Worm (Caenorhabditis elegans) whole organism, L2 larva: Measurements from ENCODE around the gene citk-2.

ENCODE experiments used
- alr-1 ChIP-seq: fragments of 150-350 bp; optimal IDR thresholded peaks from 2 replicates; lab custom pipeline; 2014; ENCODE audit warnings: missing biosample characterization, missing genetic modification characterization
- crh-2 ChIP-seq: sonication (generic microtip); optimal IDR thresholded peaks from 2 replicates; lab custom pipeline; 2017; ENCODE audit warnings: missing biosample characterization, missing genetic modification characterization
- mab-5 ChIP-seq: fragments of 150-350 bp; optimal IDR thresholded peaks from 2 replicates; lab custom pipeline; 2014; ENCODE audit warnings: missing biosample characterization, missing genetic modification characterization
- skn-1 ChIP-seq: sonication (generic microtip); optimal IDR thresholded peaks from 2 replicates; lab custom pipeline; 2017; ENCODE audit warnings: missing biosample characterization, missing genetic modification characterization
- sma-9 ChIP-seq, 2 experiments: fragments of 150-350 bp in 1 of 2; sonication (generic microtip) in 1 of 2; optimal IDR thresholded peaks; 2 replicates each; lab custom pipeline; 2014 to 2016; ENCODE audit warnings: missing genetic modification characterization in 2 of 2, mild to moderate bottlenecking in 1 of 2, missing biosample characterization in 1 of 2, missing compliant biosample characterization in 1 of 2, missing genetic modification reagents in 1 of 2, moderate library complexity in 1 of 2

ce11 chrII:5004781-5005180, 5.5 kb downstream of the citk-2 start, which contains the start of gene F59A6.4:
- TF ChIP-seq alr-1 (tag; lab: Kevin White, UChicago) (no peak), mab-5 (tag; lab: Kevin White, UChicago) (no peak), skn-1 (tag; lab: Kevin White, UChicago) (no peak), crh-2 (tag; lab: Kevin White, UChicago) (no peak), sma-9 (GFP tag; optimal IDR thresholded peaks at IDR 0.05; lab: Kevin White, UChicago) (no peak), sma-9 (tag; optimal IDR thresholded peaks at IDR 0.05; lab: Kevin White, UChicago) (no peak)
